Fruit fly (Drosophila melanogaster): ENCODE measurements around the gene CG5112.

Gene CG5112

dm6 chr3R:25462642-25463317, 28.5 kb upstream of the CG5112 start (continued):
- TF ChIP-seq sima (GFP tag; optimal IDR thresholded peaks at IDR 0.05) (no peak), Abd-B (GFP tag; optimal IDR thresholded peaks at IDR 0.05) (peak; percentile 13), dmrt99B (tag; optimal IDR thresholded peaks at IDR 0.05) (peak; percentile 60), Lpt (GFP tag; optimal IDR thresholded peaks at IDR 0.05) (no peak), Ravus (GFP tag; IDR thresholded peaks at IDR 0.05) (no peak), CG7745 (tag; optimal IDR thresholded peaks at IDR 0.05) (no peak), CG2202 (tag; optimal IDR thresholded peaks at IDR 0.05) (no peak), Bgb (GFP tag; IDR thresholded peaks at IDR 0.05; ENCODE audit: partially characterized antibody) (no peak), CG1792 (GFP tag; optimal IDR thresholded peaks at IDR 0.05) (no peak), CG13775 (GFP tag; optimal IDR thresholded peaks at IDR 0.05) (peak; percentile 7), CG2875 (GFP tag; optimal IDR thresholded peaks at IDR 0.05) (no peak), E2f2 (GFP tag; IDR thresholded peaks at IDR 0.05) (peak; percentile 45), Six4 (GFP tag; optimal IDR thresholded peaks at IDR 0.05) (no peak), Ptx1 (GFP tag; IDR thresholded peaks at IDR 0.05) (peak; percentile 64), CG14860 (GFP tag; IDR thresholded peaks at IDR 0.05; ENCODE audit: partially characterized antibody) (no peak), Optix (GFP tag; IDR thresholded peaks at IDR 0.05) (no peak), CG3163 (GFP tag; optimal IDR thresholded peaks at IDR 0.05) (no peak), CG6813 (GFP tag; optimal IDR thresholded peaks at IDR 0.05) (peak; percentile 27), ap (GFP tag; IDR thresholded peaks at IDR 0.05) (no peak), jing (GFP tag; optimal IDR thresholded peaks at IDR 0.05) (no peak), CG13123 (GFP tag; optimal IDR thresholded peaks at IDR 0.05) (no peak), CG5953 (GFP tag; IDR thresholded peaks at IDR 0.05) (no peak), repo (GFP tag; optimal IDR thresholded peaks at IDR 0.05) (no peak), ems (GFP tag; optimal IDR thresholded peaks at IDR 0.05) (no peak), MBD-R2 (GFP tag; IDR thresholded peaks at IDR 0.05) (peak; percentile 38; the same call in 1 of the 2 replicates), CG7839 (tag; optimal IDR thresholded peaks at IDR 0.05) (peak; percentile 56), hb (GFP tag; IDR thresholded peaks at IDR 0.05; ENCODE audit: partially characterized antibody) (no peak), CG7963 (GFP tag; IDR thresholded peaks at IDR 0.05; ENCODE audit: partially characterized antibody) (no peak), tap (tag; optimal IDR thresholded peaks at IDR 0.05) (peak; percentile 42), lola (GFP tag; optimal IDR thresholded peaks at IDR 0.05) (no peak), CG15601 (tag; optimal IDR thresholded peaks at IDR 0.05) (peak; percentile 15), CG11560 (tag; IDR thresholded peaks at IDR 0.05) (no peak), scrt (GFP tag; optimal IDR thresholded peaks at IDR 0.05) (no peak), Doc3 (GFP tag; IDR thresholded peaks at IDR 0.05; ENCODE audit: partially characterized antibody) (no peak), Lim3 (GFP tag; IDR thresholded peaks at IDR 0.05) (no peak), CG12744 (GFP tag; optimal IDR thresholded peaks at IDR 0.05) (no peak), CG9797 (GFP tag; optimal IDR thresholded peaks at IDR 0.05) (no peak), Rfx (GFP tag; IDR thresholded peaks at IDR 0.05) (peak; percentile 82; the same call in 1 of the 2 replicates), tll (GFP tag; optimal IDR thresholded peaks at IDR 0.05) (no peak), CG13424 (tag; optimal IDR thresholded peaks at IDR 0.05) (peak; percentile 48), CG4328 (GFP tag; optimal IDR thresholded peaks at IDR 0.05) (no peak), MTF-1 (GFP tag; optimal IDR thresholded peaks at IDR 0.05; ENCODE audit: borderline replicate concordance) (no peak), pan (optimal IDR thresholded peaks at IDR 0.05) (no peak), pan (GFP tag; optimal IDR thresholded peaks at IDR 0.05 in 1 of 2, IDR thresholded peaks at IDR 0.05 in 1 of 2) (peak in 1 of 2 experiments; percentile 58), emc (GFP tag; optimal IDR thresholded peaks at IDR 0.05) (no peak), Fer1 (GFP tag; optimal IDR thresholded peaks at IDR 0.05) (peak; percentile 61), zen (tag; optimal IDR thresholded peaks at IDR 0.05) (no peak), zen2 (GFP tag; IDR thresholded peaks at IDR 0.05; ENCODE audit: partially characterized antibody) (no peak), CG3281 (GFP tag; optimal IDR thresholded peaks at IDR 0.05) (peak; percentile 39)
